Fruit fly (Drosophila melanogaster): ENCODE measurements around the gene Dora.

- TF ChIP-seq CG6163 (GFP tag; IDR thresholded peaks at IDR 0.05) = no peak
- TF ChIP-seq CG34406 (GFP tag; optimal IDR thresholded peaks at IDR 0.05) = no peak
- no peak for TF ChIP-seq Hr39 (GFP tag; optimal IDR thresholded peaks at IDR 0.05)
- TF ChIP-seq CG10669 (GFP tag; optimal IDR thresholded peaks at IDR 0.05) = no peak
- no peak for TF ChIP-seq acj6 (GFP tag; optimal IDR thresholded peaks at IDR 0.05)
- no peak for TF ChIP-seq CG6854 (GFP tag; optimal IDR thresholded peaks at IDR 0.05)
- no peak for TF ChIP-seq esn (GFP tag; optimal IDR thresholded peaks at IDR 0.05)
- TF ChIP-seq CG8319 (GFP tag; optimal IDR thresholded peaks at IDR 0.05) = no peak
- TF ChIP-seq salr (GFP tag; optimal IDR thresholded peaks at IDR 0.05) = no peak
- TF ChIP-seq CG11762 (GFP tag; optimal IDR thresholded peaks at IDR 0.05; ENCODE audit: insufficient read depth) = no peak
- TF ChIP-seq CG6792 (GFP tag; optimal IDR thresholded peaks at IDR 0.05) = no peak
- no peak for TF ChIP-seq vri (GFP tag; optimal IDR thresholded peaks at IDR 0.05)
Measured at dm6 chrX:18930868-18931267, 67.1 kb downstream of the Dora start.
